Worm (Caenorhabditis elegans) whole organism, L4 larva: ENCODE measurements around the gene lips-1.

Source experiments
- nhr-77 ChIP-seq: fragments of 150-350 bp; optimal IDR thresholded peaks from 2 replicates; lab custom pipeline; 2014; ENCODE audit warnings: missing biosample characterization, missing genetic modification characterization
- unc-62 ChIP-seq, 3 experiments: fragments of 150-350 bp in 1 of 3; sonication (generic microtip); optimal IDR thresholded peaks in 2 of 3; peaks in 1 of 3; 1 replicate in 1 of 3; 2 replicates in 2 of 3; lab custom pipeline; 2014 to 2017; ENCODE audit warnings: missing biosample characterization in 3 of 3, missing genetic modification characterization in 3 of 3, missing genetic modification reagents in 3 of 3, missing genotype in 1 of 3

DNA sequence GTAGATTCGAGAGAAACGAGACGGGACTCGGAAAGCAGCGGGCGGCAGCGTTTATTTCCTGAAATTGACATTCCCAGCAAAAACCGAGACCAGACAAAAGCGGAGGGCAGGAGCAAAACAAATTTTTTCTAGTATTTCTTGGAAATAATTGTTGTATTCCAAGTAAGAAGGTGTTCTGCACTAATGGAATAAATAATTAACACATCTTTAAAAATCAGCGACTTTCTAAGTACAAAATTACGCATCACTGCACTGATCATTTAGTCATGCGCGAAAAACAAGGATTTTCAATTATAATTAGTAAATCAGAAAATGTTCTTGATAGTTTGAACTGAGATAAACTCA lies 23.9 kb downstream of the lips-1 start:
- TF ChIP-seq nhr-77 (tag; lab: Kevin White, UChicago) (no peak), unc-62 (GFP tag; optimal IDR thresholded peaks at IDR 0.05 in 1 of 2; lab: Kevin White, UChicago) (no peak), unc-62 (tag; optimal IDR thresholded peaks at IDR 0.05; lab: Kevin White, UChicago) (no peak)
